Worm (Caenorhabditis elegans) whole organism, late embryonic: ENCODE data around the gene fbxa-182.

Experiments
- C08G9.2 ChIP-seq: sonication (generic microtip); optimal IDR thresholded peaks from 2 replicates; lab custom pipeline; 2016; ENCODE audit warnings: mild to moderate bottlenecking, missing genetic modification characterization, moderate library complexity, missing compliant biosample characterization
- C38D4.7 ChIP-seq: fragments of 200-800 bp; sonication (Bioruptor generic); optimal IDR thresholded peaks from 2 replicates; lab custom pipeline; 2018; ENCODE audit warnings: mild to moderate bottlenecking, missing genetic modification characterization, moderate library complexity, missing compliant biosample characterization
- K09A11.1 ChIP-seq: sonication (generic microtip); optimal IDR thresholded peaks from 2 replicates; lab custom pipeline; 2017; ENCODE audit warnings: antibody characterized with exemption, mild to moderate bottlenecking, missing genetic modification characterization, missing compliant biosample characterization; ENCODE audit not compliant: insufficient read depth
- T23F11.4 ChIP-seq: fragments of 200-800 bp; sonication (Bioruptor generic); optimal IDR thresholded peaks from 2 replicates; lab custom pipeline; 2018; ENCODE audit warnings: mild to moderate bottlenecking, missing genetic modification characterization, missing compliant biosample characterization
- Y22D7AL.16 ChIP-seq: sonication (generic microtip); optimal IDR thresholded peaks from 2 replicates; lab custom pipeline; 2016; ENCODE audit warnings: missing genetic modification characterization, missing compliant biosample characterization
- ama-1 ChIP-seq: fragments of 150-350 bp; optimal IDR thresholded peaks from 2 replicates; lab custom pipeline; 2014
- ceh-18 ChIP-seq: sonication (generic microtip); optimal IDR thresholded peaks from 2 replicates; lab custom pipeline; 2016; ENCODE audit warnings: missing genetic modification characterization, missing compliant biosample characterization
- ceh-19 ChIP-seq: fragments of 200-800 bp; sonication (Bioruptor generic); optimal IDR thresholded peaks from 2 replicates; lab custom pipeline; 2018; ENCODE audit warnings: mild to moderate bottlenecking, missing genetic modification characterization, missing compliant biosample characterization
- ceh-31 ChIP-seq: sonication (generic microtip); optimal IDR thresholded peaks from 2 replicates; lab custom pipeline; 2016; ENCODE audit warnings: missing genetic modification characterization, missing compliant biosample characterization
- ceh-45 ChIP-seq: fragments of 200-800 bp; sonication (Bioruptor generic); IDR thresholded peaks from 2 replicates; pipeline ENCODE4 v1.3.6; 2022; ENCODE audit warnings: missing genetic modification reagents, missing genetic modification characterization, missing compliant biosample characterization
- ceh-9 ChIP-seq: sonication (generic microtip); optimal IDR thresholded peaks from 2 replicates; lab custom pipeline; 2016; ENCODE audit warnings: mild to moderate bottlenecking, missing genetic modification characterization, inconsistent platforms, missing compliant biosample characterization
- che-1 ChIP-seq: sonication (generic microtip); optimal IDR thresholded peaks from 2 replicates; lab custom pipeline; 2016; ENCODE audit warnings: mild to moderate bottlenecking, missing genetic modification characterization, missing compliant biosample characterization
- elt-2 ChIP-seq: sonication (generic microtip); optimal IDR thresholded peaks from 2 replicates; lab custom pipeline; 2016; ENCODE audit warnings: missing genetic modification reagents, missing genetic modification characterization, missing compliant biosample characterization
- elt-4 ChIP-seq: sonication (generic microtip); optimal IDR thresholded peaks from 2 replicates; lab custom pipeline; 2016; ENCODE audit warnings: missing genetic modification characterization, missing compliant biosample characterization
- ets-4 ChIP-seq: sonication (generic microtip); optimal IDR thresholded peaks from 2 replicates; lab custom pipeline; 2016; ENCODE audit warnings: missing genetic modification characterization, missing compliant biosample characterization
- eyg-1 ChIP-seq: sonication (generic microtip); optimal IDR thresholded peaks from 2 replicates; lab custom pipeline; 2016; ENCODE audit warnings: missing genotype, missing genetic modification characterization, missing compliant biosample characterization
- hlh-15 ChIP-seq: sonication (generic microtip); optimal IDR thresholded peaks from 2 replicates; lab custom pipeline; 2016; ENCODE audit warnings: missing genetic modification characterization, missing compliant biosample characterization
- hlh-30 ChIP-seq: sonication (generic microtip); optimal IDR thresholded peaks from 2 replicates; lab custom pipeline; 2017; ENCODE audit warnings: antibody characterized with exemption, missing genetic modification characterization, missing compliant biosample characterization; ENCODE audit not compliant: insufficient read depth
- hlh-6 ChIP-seq: sonication (generic microtip); optimal IDR thresholded peaks from 2 replicates; lab custom pipeline; 2016; ENCODE audit warnings: missing genotype, missing genetic modification characterization, missing compliant biosample characterization
- hlh-8 ChIP-seq: sonication (generic microtip); optimal IDR thresholded peaks from 2 replicates; lab custom pipeline; 2016; ENCODE audit warnings: missing genotype, missing genetic modification characterization, missing compliant biosample characterization
- mec-3 ChIP-seq: sonication (generic microtip); optimal IDR thresholded peaks from 2 replicates; lab custom pipeline; 2016; ENCODE audit warnings: borderline replicate concordance, missing genetic modification characterization, missing compliant biosample characterization
- nfya-1 ChIP-seq: sonication (generic microtip); optimal IDR thresholded peaks from 2 replicates; lab custom pipeline; 2017; ENCODE audit warnings: missing genetic modification characterization, mild to moderate bottlenecking, missing compliant biosample characterization, antibody characterized with exemption, moderate library complexity
- odd-2 ChIP-seq: sonication (generic microtip); optimal IDR thresholded peaks from 2 replicates; lab custom pipeline; 2017; ENCODE audit warnings: antibody characterized with exemption, mild to moderate bottlenecking, missing genetic modification characterization, missing compliant biosample characterization
- pag-3 ChIP-seq: sonication (generic microtip); optimal IDR thresholded peaks from 2 replicates; lab custom pipeline; 2016; ENCODE audit warnings: missing compliant biosample characterization, missing genetic modification characterization, borderline replicate concordance
- pha-2 ChIP-seq: sonication (generic microtip); optimal IDR thresholded peaks from 2 replicates; lab custom pipeline; 2017; ENCODE audit warnings: mild to moderate bottlenecking, missing genetic modification characterization, missing compliant biosample characterization
- pros-1 ChIP-seq: fragments of 150-350 bp; optimal IDR thresholded peaks from 2 replicates; lab custom pipeline; 2014; ENCODE audit warnings: missing biosample characterization, missing genetic modification reagents, missing genetic modification characterization
- ref-2 ChIP-seq: sonication (generic microtip); optimal IDR thresholded peaks from 2 replicates; lab custom pipeline; 2016; ENCODE audit warnings: missing genetic modification characterization, missing compliant biosample characterization
- rnt-1 ChIP-seq: sonication (generic microtip); optimal IDR thresholded peaks from 2 replicates; lab custom pipeline; 2016; ENCODE audit warnings: missing genetic modification characterization, missing compliant biosample characterization
- sdc-2 ChIP-seq: sonication (generic microtip); optimal IDR thresholded peaks from 2 replicates; lab custom pipeline; 2016; ENCODE audit warnings: missing genotype, missing genetic modification characterization, missing compliant biosample characterization
- sox-2 ChIP-seq: fragments of 200-800 bp; sonication (Bioruptor generic); IDR thresholded peaks from 2 replicates; pipeline ENCODE4 v1.3.6; 2022; ENCODE audit warnings: missing genetic modification reagents, missing genetic modification characterization, missing compliant biosample characterization
- sox-4 ChIP-seq: sonication (generic microtip); optimal IDR thresholded peaks from 2 replicates; lab custom pipeline; 2017; ENCODE audit warnings: mild to moderate bottlenecking, missing genetic modification characterization, inconsistent platforms, missing compliant biosample characterization
- ttx-3 ChIP-seq: sonication (generic microtip); optimal IDR thresholded peaks from 2 replicates; lab custom pipeline; 2016; ENCODE audit warnings: missing genetic modification reagents, missing genetic modification characterization, missing compliant biosample characterization
- unc-3 ChIP-seq, 2 experiments: fragments of 200-800 bp in 1 of 2; sonication (Bioruptor generic) in 1 of 2; sonication (generic microtip) in 1 of 2; conservative IDR thresholded peaks in 1 of 2; optimal IDR thresholded peaks in 1 of 2; 2 replicates each; pipeline versions ENCODE4 v1.3.6 to Lab custom; 2016 to 2022; ENCODE audit warnings: missing compliant biosample characterization in 2 of 2, missing genetic modification characterization in 2 of 2, missing genetic modification reagents in 1 of 2
- unc-86 ChIP-seq: sonication (generic microtip); optimal IDR thresholded peaks from 2 replicates; lab custom pipeline; 2016; ENCODE audit warnings: missing genetic modification characterization, missing compliant biosample characterization
- zip-5 ChIP-seq: sonication (generic microtip); optimal IDR thresholded peaks from 2 replicates; lab custom pipeline; 2016; ENCODE audit warnings: missing genetic modification characterization, missing compliant biosample characterization

Gene fbxa-182

DNA sequence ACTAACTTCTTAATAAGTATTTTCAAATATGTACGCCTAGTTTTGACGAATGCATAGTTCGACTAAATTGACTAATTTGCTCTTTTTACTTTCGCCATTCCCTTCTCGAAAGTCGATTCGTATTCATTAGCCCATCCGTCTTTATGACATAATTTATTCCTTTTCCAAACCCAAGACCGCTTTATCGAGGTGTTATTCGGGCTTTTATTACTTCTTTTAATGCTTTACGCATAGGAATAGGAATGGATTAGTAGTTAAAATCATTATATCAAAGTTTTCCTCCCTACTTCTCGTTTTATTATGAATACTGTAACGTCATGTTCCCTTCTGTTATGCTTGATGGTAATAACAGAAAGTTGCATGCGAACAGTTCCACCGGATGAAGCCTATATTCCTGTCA is 37.6 kb downstream of the fbxa-182 start, which contains the start of gene F16G10.2:
Gene F16G10.2, plus strand, starts transcription at position 301 of the 400 bp plus-strand sequence.
- TF ChIP-seq elt-2 = no peak
- TF ChIP-seq hlh-30 (tag; lab: Kevin White, UChicago) = no peak
- no peak for TF ChIP-seq elt-4 (tag; lab: Kevin White, UChicago)
- TF ChIP-seq ets-4 (tag; lab: Kevin White, UChicago) = no peak
- no peak for TF ChIP-seq K09A11.1 (tag; lab: Kevin White, UChicago)
- no peak for TF ChIP-seq ceh-9 (tag; lab: Kevin White, UChicago)
- TF ChIP-seq T23F11.4 (GFP tag; lab: Kevin White, UChicago) = no peak
- no peak for TF ChIP-seq pros-1 (tag; lab: Kevin White, UChicago)
- TF ChIP-seq mec-3 (tag; lab: Kevin White, UChicago) = no peak
- no peak for TF ChIP-seq ceh-19 (GFP tag; lab: Kevin White, UChicago)
- no peak for TF ChIP-seq ceh-31 (tag; lab: Kevin White, UChicago)
- TF ChIP-seq C38D4.7 (GFP tag; lab: Kevin White, UChicago) = no peak

DNA sequence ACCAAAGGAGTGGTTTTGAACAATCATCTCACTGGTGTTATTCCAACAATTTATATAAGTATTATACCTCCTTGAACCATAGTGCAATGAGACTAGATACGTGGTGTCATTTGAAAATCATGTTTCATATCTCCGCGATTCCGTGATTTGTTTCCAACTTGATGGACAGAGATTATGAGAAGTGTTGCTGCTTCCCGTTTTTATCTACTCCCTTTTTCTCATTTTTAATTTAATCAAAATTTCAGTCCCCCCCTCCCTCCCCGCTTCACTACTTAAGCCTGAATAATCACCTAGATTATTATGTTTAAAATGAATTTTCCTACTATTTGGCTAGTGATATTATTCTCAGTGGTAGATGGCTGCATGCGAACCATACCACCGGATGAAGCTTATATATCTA is 40.5 kb downstream of the fbxa-182 start, which contains the start of gene F16G10.3:
Gene F16G10.3, plus strand, starts transcription at position 301 of the 400 bp plus-strand sequence.
- no peak for TF ChIP-seq che-1 (tag; lab: Kevin White, UChicago)
- TF ChIP-seq hlh-6 (tag; lab: Kevin White, UChicago) = no peak
- no peak for TF ChIP-seq unc-3 (GFP tag; conservative IDR thresholded peaks at IDR 0.05; lab: Robert Waterston, UW)
- no peak for TF ChIP-seq unc-3 (tag; optimal IDR thresholded peaks at IDR 0.05; lab: Kevin White, UChicago)
- TF ChIP-seq ceh-19 (GFP tag; lab: Kevin White, UChicago) = no peak
- no peak for TF ChIP-seq odd-2 (tag; lab: Kevin White, UChicago)
- no peak for TF ChIP-seq rnt-1
- TF ChIP-seq Y22D7AL.16 (tag; lab: Kevin White, UChicago) = no peak
- no peak for TF ChIP-seq ceh-45 (GFP tag; lab: Robert Waterston, UW)
- TF ChIP-seq pag-3 (tag; lab: Kevin White, UChicago) = no peak
- TF ChIP-seq C08G9.2 (tag; lab: Kevin White, UChicago) = no peak

ce11 chrII:2368956-2369355 is 43.6 kb downstream of the fbxa-182 start, which contains the start of gene hpo-25:
Gene hpo-25, plus strand, starts transcription at chrII:2369256.
- TF ChIP-seq hlh-30 (tag; lab: Kevin White, UChicago) (no peak), sox-4 (tag; lab: Kevin White, UChicago) (no peak), ref-2 (tag; lab: Kevin White, UChicago) (no peak), unc-86 (no peak), sdc-2 (tag; lab: Kevin White, UChicago) (no peak), T23F11.4 (GFP tag; lab: Kevin White, UChicago) (no peak), pha-2 (tag; lab: Kevin White, UChicago) (no peak), ama-1 (no peak), sox-2 (GFP tag; lab: Robert Waterston, UW) (no peak), hlh-15 (tag; lab: Kevin White, UChicago) (no peak), nfya-1 (tag; lab: Kevin White, UChicago) (no peak), ttx-3 (tag; lab: Kevin White, UChicago) (no peak), pag-3 (tag; lab: Kevin White, UChicago) (no peak), C38D4.7 (GFP tag; lab: Kevin White, UChicago) (no peak), mec-3 (tag; lab: Kevin White, UChicago) (no peak), hlh-8 (tag; lab: Kevin White, UChicago) (no peak), C08G9.2 (tag; lab: Kevin White, UChicago) (no peak), zip-5 (tag; lab: Kevin White, UChicago) (no peak), eyg-1 (no peak), ceh-18 (tag; lab: Kevin White, UChicago) (no peak)
